Worm (Caenorhabditis elegans) whole organism, young adult: ENCODE measurements around the gene F22E12.3.

Experiments
- B0035.1 ChIP-seq: sonication (generic microtip); optimal IDR thresholded peaks from 2 replicates; lab custom pipeline; 2016; ENCODE audit warnings: missing genetic modification characterization, mild to moderate bottlenecking, missing compliant biosample characterization, missing genotype, missing genetic modification reagents
- C17E4.6 ChIP-seq: fragments of 200-800 bp; sonication (Bioruptor generic); IDR thresholded peaks from 2 replicates; pipeline ENCODE4 v1.3.6; 2022; ENCODE audit warnings: missing genetic modification reagents, missing genetic modification characterization, missing compliant biosample characterization
- F52B5.7 ChIP-seq: sonication (generic microtip); optimal IDR thresholded peaks from 2 replicates; lab custom pipeline; 2016; ENCODE audit warnings: mild to moderate bottlenecking, missing genetic modification characterization, missing compliant biosample characterization
- K11D2.4 ChIP-seq: fragments of 200-800 bp; sonication (Bioruptor generic); IDR thresholded peaks from 2 replicates; pipeline ENCODE4 v1.3.6; 2022; ENCODE audit warnings: missing genetic modification reagents, missing genetic modification characterization, missing compliant biosample characterization
- ZK185.1 ChIP-seq: sonication (generic microtip); optimal IDR thresholded peaks from 2 replicates; lab custom pipeline; 2016; ENCODE audit warnings: mild to moderate bottlenecking, missing genetic modification characterization, missing compliant biosample characterization; ENCODE audit not compliant: poor library complexity, severe bottlenecking
- ama-1 ChIP-seq, 3 experiments: fragments of 150-350 bp in 1 of 3; sonication (generic microtip) in 2 of 3; optimal IDR thresholded peaks; 2 replicates each; lab custom pipeline; 2014 to 2018; ENCODE audit warnings: missing biosample characterization in 2 of 3, missing genetic modification characterization in 2 of 3, missing genetic modification reagents in 2 of 3
- attf-3 ChIP-seq: fragments of 200-800 bp; sonication (Bioruptor generic); conservative IDR thresholded peaks from 2 replicates; pipeline ENCODE4 v1.3.6; 2022; ENCODE audit warnings: missing genetic modification reagents, missing genetic modification characterization, missing compliant biosample characterization
- attf-6 ChIP-seq: fragments of 200-800 bp; sonication (Bioruptor generic); IDR thresholded peaks from 2 replicates; pipeline ENCODE4 v1.3.6; 2022; ENCODE audit warnings: missing genetic modification reagents, missing genetic modification characterization, missing compliant biosample characterization
- bed-2 ChIP-seq: fragments of 200-800 bp; sonication (Bioruptor generic); IDR thresholded peaks from 2 replicates; pipeline ENCODE4 v1.3.6; 2022; ENCODE audit warnings: missing genetic modification reagents, missing genetic modification characterization, missing compliant biosample characterization
- cebp-2 ChIP-seq: fragments of 200-800 bp; sonication (Bioruptor generic); IDR thresholded peaks from 2 replicates; pipeline ENCODE4 v1.3.6; 2022; ENCODE audit warnings: missing genetic modification characterization, missing compliant biosample characterization
- ceh-58 ChIP-seq: fragments of 200-800 bp; sonication (Bioruptor generic); IDR thresholded peaks from 2 replicates; pipeline ENCODE4 v1.3.6; 2022; ENCODE audit warnings: missing genetic modification characterization, missing compliant biosample characterization
- ceh-79 ChIP-seq: sonication (generic microtip); optimal IDR thresholded peaks from 2 replicates; lab custom pipeline; 2017; ENCODE audit warnings: mild to moderate bottlenecking, missing genetic modification characterization, missing compliant biosample characterization
- ceh-91 ChIP-seq: fragments of 200-800 bp; sonication (Bioruptor generic); IDR thresholded peaks from 2 replicates; pipeline ENCODE4 v1.3.6; 2022; ENCODE audit warnings: missing genetic modification reagents, missing genetic modification characterization, missing compliant biosample characterization
- die-1 ChIP-seq: sonication (generic microtip); optimal IDR thresholded peaks from 2 replicates; lab custom pipeline; 2016; ENCODE audit warnings: missing genotype, mild to moderate bottlenecking, missing genetic modification characterization, missing compliant biosample characterization
- dox-1 ChIP-seq: fragments of 200-800 bp; sonication (Bioruptor generic); IDR thresholded peaks from 2 replicates; pipeline ENCODE4 v1.3.6; 2022; ENCODE audit warnings: missing genetic modification reagents, missing genetic modification characterization, missing compliant biosample characterization
- dpl-1 ChIP-seq: fragments of 150-350 bp; optimal IDR thresholded peaks from 2 replicates; lab custom pipeline; 2014; ENCODE audit warnings: missing biosample characterization, missing genetic modification reagents, missing genetic modification characterization
- efl-1 ChIP-seq: fragments of 150-350 bp; optimal IDR thresholded peaks from 2 replicates; lab custom pipeline; 2014; ENCODE audit warnings: missing biosample characterization, missing genetic modification reagents, missing genetic modification characterization
- egl-18 ChIP-seq: fragments of 200-800 bp; sonication (Bioruptor generic); IDR thresholded peaks from 2 replicates; pipeline ENCODE4 v1.3.6; 2022; ENCODE audit warnings: missing genetic modification reagents, missing genetic modification characterization, missing compliant biosample characterization
- him-1 ChIP-seq: sonication (generic microtip); optimal IDR thresholded peaks from 2 replicates; lab custom pipeline; 2016; ENCODE audit warnings: missing genotype, missing genetic modification reagents, missing genetic modification characterization, missing compliant biosample characterization
- hmg-1.2 ChIP-seq: fragments of 200-800 bp; sonication (Bioruptor generic); IDR thresholded peaks from 2 replicates; pipeline ENCODE4 v1.3.6; 2022; ENCODE audit warnings: missing genetic modification reagents, missing genetic modification characterization, missing compliant biosample characterization
- hsf-1 ChIP-seq: fragments of 200-800 bp; sonication (Bioruptor generic); IDR thresholded peaks from 2 replicates; pipeline ENCODE4 v1.3.6; 2022; ENCODE audit warnings: missing genetic modification reagents, missing genetic modification characterization, missing compliant biosample characterization
- lin-35 ChIP-seq, 3 experiments: fragments of 150-350 bp in 2 of 3; sonication (generic microtip) in 1 of 3; optimal IDR thresholded peaks; 2 replicates each; lab custom pipeline; 2014 to 2018; ENCODE audit warnings: missing biosample characterization in 3 of 3, missing genetic modification characterization in 3 of 3, missing genetic modification reagents in 3 of 3
- lin-54 ChIP-seq: fragments of 200-800 bp; sonication (Bioruptor generic); optimal IDR thresholded peaks from 2 replicates; lab custom pipeline; 2018; ENCODE audit warnings: mild to moderate bottlenecking, missing genetic modification characterization, missing compliant biosample characterization
- lir-1 ChIP-seq: fragments of 200-800 bp; sonication (Bioruptor generic); conservative IDR thresholded peaks from 2 replicates; pipeline ENCODE4 v1.3.6; 2022; ENCODE audit warnings: missing genetic modification reagents, missing genetic modification characterization, missing compliant biosample characterization
- mxl-1 ChIP-seq: sonication (generic microtip); optimal IDR thresholded peaks from 2 replicates; lab custom pipeline; 2016; ENCODE audit warnings: missing genetic modification characterization, missing compliant biosample characterization
- nfya-2 ChIP-seq: fragments of 200-800 bp; sonication (Bioruptor generic); IDR thresholded peaks from 2 replicates; pipeline ENCODE4 v1.3.6; 2022; ENCODE audit warnings: missing genetic modification reagents, missing genetic modification characterization, missing compliant biosample characterization
- nfyb-1 ChIP-seq: fragments of 200-800 bp; sonication (Bioruptor generic); IDR thresholded peaks from 2 replicates; pipeline ENCODE4 v1.3.6; 2022; ENCODE audit warnings: missing genetic modification reagents, missing genetic modification characterization, missing compliant biosample characterization
- nhr-120 ChIP-seq: fragments of 200-800 bp; sonication (Bioruptor generic); IDR thresholded peaks from 2 replicates; pipeline ENCODE4 v1.3.6; 2022; ENCODE audit warnings: missing genetic modification characterization, missing compliant biosample characterization
- nhr-80 ChIP-seq: sonication (generic microtip); optimal IDR thresholded peaks from 2 replicates; lab custom pipeline; 2016; ENCODE audit warnings: missing genetic modification characterization, missing compliant biosample characterization
- pha-4 ChIP-seq: fragments of 150-350 bp; sonication (generic microtip); optimal IDR thresholded peaks from 2 replicates; lab custom pipeline; 2014; ENCODE audit warnings: missing biosample characterization, missing genetic modification reagents, missing genetic modification characterization
- sdz-38 ChIP-seq: sonication (generic microtip); optimal IDR thresholded peaks from 2 replicates; lab custom pipeline; 2016; ENCODE audit warnings: missing genotype, missing genetic modification characterization, missing compliant biosample characterization
- snpc-1.3 ChIP-seq: sonication (generic microtip); optimal IDR thresholded peaks from 2 replicates; lab custom pipeline; 2017; ENCODE audit warnings: missing genetic modification characterization, mild to moderate bottlenecking, missing compliant biosample characterization, antibody characterized with exemption, moderate library complexity, missing genotype, missing genetic modification reagents; ENCODE audit not compliant: insufficient read depth
- snpc-3.4 ChIP-seq: sonication (generic microtip); optimal IDR thresholded peaks from 2 replicates; lab custom pipeline; 2017; ENCODE audit warnings: missing genetic modification characterization, mild to moderate bottlenecking, missing compliant biosample characterization, antibody characterized with exemption, moderate library complexity, missing genotype, missing genetic modification reagents
- snpc-4 ChIP-seq, 5 experiments: fragments of 150-350 bp in 1 of 5; sonication (generic microtip) in 4 of 5; optimal IDR thresholded peaks; 2 replicates each; lab custom pipeline; 2014 to 2018; ENCODE audit warnings: missing genetic modification characterization in 5 of 5, missing biosample characterization in 3 of 5, antibody characterized with exemption in 2 of 5, mild to moderate bottlenecking in 2 of 5, missing compliant biosample characterization in 2 of 5, missing genotype in 2 of 5, moderate library complexity in 2 of 5, missing genetic modification reagents in 1 of 5
- somi-1 ChIP-seq: fragments of 200-800 bp; sonication (Bioruptor generic); optimal IDR thresholded peaks from 2 replicates; lab custom pipeline; 2018; ENCODE audit warnings: mild to moderate bottlenecking, missing genetic modification characterization, missing compliant biosample characterization
- zfh-2 ChIP-seq: fragments of 200-800 bp; sonication (Bioruptor generic); conservative IDR thresholded peaks from 2 replicates; pipeline ENCODE4 v1.3.6; 2022; ENCODE audit warnings: missing genetic modification reagents, missing genetic modification characterization, missing compliant biosample characterization
- ztf-18 ChIP-seq: sonication (generic microtip); optimal IDR thresholded peaks from 2 replicates; lab custom pipeline; 2016; ENCODE audit warnings: missing genotype, mild to moderate bottlenecking, missing genetic modification characterization, missing compliant biosample characterization
- ztf-25 ChIP-seq: fragments of 200-800 bp; sonication (Bioruptor generic); IDR thresholded peaks from 2 replicates; pipeline ENCODE4 v1.3.6; 2022; ENCODE audit warnings: missing genetic modification reagents, missing genetic modification characterization, missing compliant biosample characterization
- ztf-26 ChIP-seq: sonication (generic microtip); optimal IDR thresholded peaks from 2 replicates; lab custom pipeline; 2017; ENCODE audit warnings: missing genetic modification characterization, missing compliant biosample characterization
- ztf-3 ChIP-seq: fragments of 200-800 bp; sonication (Bioruptor generic); optimal IDR thresholded peaks from 2 replicates; lab custom pipeline; 2018; ENCODE audit warnings: mild to moderate bottlenecking, missing genetic modification characterization, missing compliant biosample characterization

Gene F22E12.3

ce11 chrV:10472901-10473774 lies 10.0 kb upstream of the F22E12.3 start:
- no peak for TF ChIP-seq F52B5.7
- peak; percentile 21 for TF ChIP-seq ztf-26
- peak; percentile 58 for TF ChIP-seq ama-1 (optimal IDR thresholded peaks at IDR 0.05; lab: Kevin White, UChicago)
- TF ChIP-seq ama-1 (GFP tag; optimal IDR thresholded peaks at IDR 0.05; lab: Kevin White, UChicago) = no peak
- TF ChIP-seq ceh-91 (GFP tag; lab: Robert Waterston, UW) = no peak

DNA sequence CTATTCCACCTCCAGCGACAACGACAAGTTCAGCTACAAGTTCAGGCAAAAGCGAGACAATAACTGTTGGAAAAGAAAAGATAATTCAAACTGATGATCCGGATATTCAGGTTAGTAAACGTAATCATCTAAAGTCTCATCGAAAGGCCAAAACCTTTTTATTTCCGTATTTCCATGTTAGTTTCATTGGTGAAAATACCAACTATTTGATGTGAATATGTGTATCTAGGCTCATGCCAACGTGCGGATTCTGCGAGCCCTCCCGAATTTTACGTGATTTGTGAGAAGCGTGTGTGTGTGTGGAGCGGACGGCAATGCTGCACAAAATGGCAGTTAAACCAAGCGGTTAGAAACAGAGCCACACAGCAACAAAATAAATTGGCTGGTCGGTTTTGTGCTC lies 7.8 kb upstream of the F22E12.3 start:
- TF ChIP-seq efl-1 (GFP tag; lab: Kevin White, UChicago) = no peak
- no peak for TF ChIP-seq K11D2.4

- TF ChIP-seq ZK185.1 (tag; lab: Kevin White, UChicago) (no peak), ztf-25 (GFP tag; lab: Robert Waterston, UW) (no peak), egl-18 (GFP tag; lab: Robert Waterston, UW) (no peak), ceh-58 (no peak), attf-6 (GFP tag; lab: Robert Waterston, UW) (no peak), dpl-1 (GFP tag; lab: Kevin White, UChicago) (no peak), pha-4 (no peak), ceh-79 (no peak), hsf-1 (GFP tag; lab: Robert Waterston, UW) (no peak), die-1 (tag; lab: Kevin White, UChicago) (no peak), snpc-3.4 (tag; lab: Kevin White, UChicago) (no peak), ztf-3 (GFP tag; lab: Kevin White, UChicago) (no peak), C17E4.6 (GFP tag; lab: Robert Waterston, UW) (no peak), snpc-4 (GFP tag; optimal IDR thresholded peaks at IDR 0.05; lab: Kevin White, UChicago) (no peak), snpc-4 (tag; optimal IDR thresholded peaks at IDR 0.05; lab: Kevin White, UChicago) (no peak), ztf-18 (tag; lab: Kevin White, UChicago) (no peak), sdz-38 (tag; lab: Kevin White, UChicago) (no peak), zfh-2 (GFP tag; lab: Robert Waterston, UW) (no peak), cebp-2 (GFP tag; lab: Robert Waterston, UW) (no peak)
- TF ChIP-seq, all 124 proteins: peak for 0
Observed at ce11 chrV:10469845-10470244, 6.7 kb upstream of the F22E12.3 start.

DNA sequence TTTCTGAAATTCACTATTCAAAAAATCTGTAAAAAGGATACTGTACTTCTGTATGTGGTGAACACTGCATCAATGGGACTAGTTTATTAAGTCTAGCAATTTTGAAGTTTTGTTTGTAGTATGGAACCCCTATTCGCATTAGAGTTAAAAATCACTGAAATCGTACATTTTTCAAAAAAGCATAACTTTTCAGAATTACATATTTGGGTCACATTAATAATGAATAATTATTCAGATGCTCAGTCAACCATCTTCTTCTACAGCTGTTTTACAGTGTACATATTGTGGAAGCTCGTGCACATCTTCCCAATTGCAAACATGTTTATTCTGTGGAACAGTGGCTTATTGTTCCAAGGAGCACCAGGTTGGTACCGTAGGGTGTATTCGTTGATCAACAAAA lies 5.5 kb upstream of the F22E12.3 start:
- no peak for TF ChIP-seq him-1 (tag; lab: Kevin White, UChicago)
- TF ChIP-seq nhr-80 (tag; lab: Kevin White, UChicago) = no peak
- no peak for TF ChIP-seq nfya-2 (GFP tag; lab: Robert Waterston, UW)
- TF ChIP-seq snpc-1.3 (tag; lab: Kevin White, UChicago) = no peak
- TF ChIP-seq ama-1 (optimal IDR thresholded peaks at IDR 0.05; lab: Kevin White, UChicago) = peak; percentile 44
- no peak for TF ChIP-seq ama-1 (GFP tag; optimal IDR thresholded peaks at IDR 0.05; lab: Kevin White, UChicago)
- TF ChIP-seq mxl-1 = no peak
- TF ChIP-seq lir-1 (GFP tag; lab: Robert Waterston, UW) = no peak

DNA sequence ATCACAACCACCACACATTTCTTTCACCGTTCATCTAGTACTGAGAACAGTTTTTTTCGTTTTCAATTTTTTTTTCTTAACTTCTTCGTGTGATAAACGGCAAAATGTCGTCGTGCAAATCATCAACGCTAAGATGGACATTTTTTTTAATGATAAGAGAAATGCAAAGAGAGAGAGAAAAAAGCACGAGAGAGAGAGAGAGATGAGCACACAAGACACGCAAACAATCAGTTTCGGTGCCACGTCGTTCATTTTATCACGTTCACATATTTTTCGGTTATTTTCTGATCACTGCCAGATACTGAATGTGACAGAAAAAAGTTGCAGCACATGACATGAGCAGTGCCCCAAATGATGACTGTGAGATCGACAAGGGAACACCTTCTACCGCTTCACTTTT lies 5.0 kb upstream of the F22E12.3 start, which contains the start of gene egl-9:
Gene egl-9, plus strand, starts transcription at position 328 of the 400 bp plus-strand sequence.
- TF ChIP-seq nfyb-1 = no peak; the same call in 1 of the 2 replicates
- TF ChIP-seq somi-1 = peak; percentile 22
- no peak for TF ChIP-seq attf-3 (GFP tag; lab: Robert Waterston, UW)
- no peak for TF ChIP-seq B0035.1 (tag; lab: Kevin White, UChicago)
- peak; percentile 86 for TF ChIP-seq nhr-80 (tag; lab: Kevin White, UChicago)
- peak; percentile 70 for TF ChIP-seq dox-1 (GFP tag; lab: Robert Waterston, UW)
- TF ChIP-seq ztf-26 = peak; percentile 26
- TF ChIP-seq bed-2 (GFP tag; lab: Robert Waterston, UW) = no peak
- TF ChIP-seq hmg-1.2 (GFP tag; lab: Robert Waterston, UW) = 0 out of 2 replicates have a peak, but pooled peaks have one; percentile 12
- TF ChIP-seq lir-1 (GFP tag; lab: Robert Waterston, UW) = no peak
- TF ChIP-seq ZK185.1 (tag; lab: Kevin White, UChicago) = no peak
- TF ChIP-seq nhr-120 (GFP tag; lab: Robert Waterston, UW) = no peak
- peak; percentile 13 for TF ChIP-seq lin-54 (GFP tag; lab: Kevin White, UChicago)
- no peak for TF ChIP-seq lin-35 (GFP tag; optimal IDR thresholded peaks at IDR 0.05; lab: Kevin White, UChicago)
